Fruit fly (Drosophila melanogaster) whole organism: ENCODE measurements around the gene nebu.

Experiments used
- CG8478 ChIP-seq: fragments of >200 bp; optimal IDR thresholded peaks from 2 replicates; lab custom pipeline; 2018; ENCODE audit warnings: inconsistent platforms
- Dll ChIP-seq: fragments of >200 bp; optimal IDR thresholded peaks from 2 replicates; lab custom pipeline; 2017
- EcR ChIP-seq, 2 experiments: fragments of >200 bp; optimal IDR thresholded peaks; 2 replicates each; lab custom pipeline; 2017; ENCODE audit warnings: missing biosample characterization in 2 of 2, missing genetic modification characterization in 2 of 2, missing genetic modification reagents in 2 of 2
- pan ChIP-seq: fragments of >200 bp; optimal IDR thresholded peaks from 2 replicates; lab custom pipeline; 2017
- psq ChIP-seq: fragments of >200 bp; optimal IDR thresholded peaks from 2 replicates; lab custom pipeline; 2017
- usp ChIP-seq: fragments of >200 bp; optimal IDR thresholded peaks from 2 replicates; lab custom pipeline; 2017; ENCODE audit warnings: missing biosample characterization, missing genetic modification characterization, mixed read lengths

dm6 chr3L:12830416-12830815, 12.5 kb downstream of the nebu start:
- TF ChIP-seq pan (lab: Kevin White, UChicago) (no peak), psq (lab: Kevin White, UChicago) (no peak), usp (GFP tag; lab: Kevin White, UChicago) (no peak), CG8478 (lab: Kevin White, UChicago) (no peak), EcR (GFP tag; optimal IDR thresholded peaks at IDR 0.05; lab: Kevin White, UChicago) (no peak), Dll (lab: Kevin White, UChicago) (no peak)
